Fruit fly (Drosophila melanogaster) whole organism, embryonic: ENCODE data around the gene CG11898.

ENCODE experiments used
- Asciz ChIP-seq: fragments of 200-800 bp; sonication (Bioruptor generic); optimal IDR thresholded peaks from 2 replicates; lab custom pipeline; 2017; ENCODE audit warnings: missing biosample characterization, mild to moderate bottlenecking, missing genetic modification characterization, missing genetic modification reagents
- Atf-2 ChIP-seq: fragments of 200-800 bp; sonication (Bioruptor generic); optimal IDR thresholded peaks from 2 replicates; lab custom pipeline; 2016; ENCODE audit warnings: missing biosample characterization, missing genetic modification characterization
- BEAF-32 ChIP-seq: fragments of 200-800 bp; sonication (Bioruptor generic); optimal IDR thresholded peaks from 3 replicates; lab custom pipeline; 2017; ENCODE audit warnings: missing biosample characterization, missing genetic modification characterization, mild to moderate bottlenecking, moderate library complexity, missing genetic modification reagents
- CG11695 ChIP-seq: fragments of 200-800 bp; sonication (Bioruptor generic); IDR thresholded peaks from 3 replicates; pipeline ENCODE4 v1.3.6; 2022; ENCODE audit warnings: missing biosample characterization, missing genetic modification characterization
- CG13894 ChIP-seq: fragments of 200-800 bp; sonication (Bioruptor generic); optimal IDR thresholded peaks from 3 replicates; lab custom pipeline; 2018; ENCODE audit warnings: missing biosample characterization, mild to moderate bottlenecking, missing genetic modification characterization, moderate library complexity
- CG14667 ChIP-seq: fragments of 200-800 bp; sonication (Bioruptor generic); IDR thresholded peaks from 2 replicates; pipeline ENCODE4 v1.3.6; 2022; ENCODE audit warnings: missing biosample characterization, missing genetic modification characterization
- CG14965 ChIP-seq: fragments of 200-800 bp; sonication (Bioruptor generic); optimal IDR thresholded peaks from 2 replicates; lab custom pipeline; 2016; ENCODE audit warnings: missing biosample characterization, missing genetic modification characterization, borderline replicate concordance
- CG15011 ChIP-seq: fragments of 200-800 bp; sonication (Bioruptor generic); optimal IDR thresholded peaks from 3 replicates; lab custom pipeline; 2018; ENCODE audit warnings: missing biosample characterization, mild to moderate bottlenecking, missing genetic modification characterization
- CG1529 ChIP-seq: fragments of 200-800 bp; sonication (Bioruptor generic); optimal IDR thresholded peaks from 3 replicates; lab custom pipeline; 2018; ENCODE audit warnings: missing biosample characterization, missing genetic modification characterization
- CG15601 ChIP-seq: fragments of 200-800 bp; sonication (Bioruptor generic); optimal IDR thresholded peaks from 3 replicates; lab custom pipeline; 2019; ENCODE audit warnings: missing biosample characterization, mild to moderate bottlenecking, missing genetic modification characterization, moderate library complexity
- CG16813 ChIP-seq: fragments of 200-800 bp; sonication (Bioruptor generic); IDR thresholded peaks from 3 replicates; pipeline ENCODE4 v1.3.6; 2022; ENCODE audit warnings: missing biosample characterization, missing genetic modification characterization; ENCODE audit not compliant: partially characterized antibody
- CG17829 ChIP-seq: fragments of 200-800 bp; optimal IDR thresholded peaks from 2 replicates; lab custom pipeline; 2019; ENCODE audit warnings: missing biosample characterization, mild to moderate bottlenecking, missing genetic modification characterization, moderate library complexity
- CG18476 ChIP-seq: fragments of 200-800 bp; sonication (Bioruptor generic); optimal IDR thresholded peaks from 2 replicates; lab custom pipeline; 2016; ENCODE audit warnings: missing biosample characterization, mild to moderate bottlenecking, missing genetic modification characterization
- CG18619 ChIP-seq: fragments of 200-800 bp; sonication (Bioruptor generic); optimal IDR thresholded peaks from 3 replicates; lab custom pipeline; 2017; ENCODE audit warnings: missing biosample characterization, mild to moderate bottlenecking, missing genetic modification characterization
- CG18764 ChIP-seq: fragments of 200-800 bp; sonication (Bioruptor generic); optimal IDR thresholded peaks from 3 replicates; lab custom pipeline; 2016; ENCODE audit warnings: missing biosample characterization, missing genetic modification characterization
- CG2120 ChIP-seq: fragments of 200-800 bp; sonication (Bioruptor generic); optimal IDR thresholded peaks from 3 replicates; lab custom pipeline; 2016; ENCODE audit warnings: missing biosample characterization, missing genetic modification characterization
- CG32772 ChIP-seq: fragments of 200-800 bp; sonication (Bioruptor generic); IDR thresholded peaks from 2 replicates; pipeline ENCODE4 v1.3.6; 2022; ENCODE audit warnings: missing biosample characterization, missing genetic modification characterization
- CG33557 ChIP-seq: fragments of 200-800 bp; sonication (Bioruptor generic); optimal IDR thresholded peaks from 2 replicates; lab custom pipeline; 2019; ENCODE audit warnings: missing biosample characterization, mild to moderate bottlenecking, missing genetic modification characterization, moderate library complexity
- CG4404 ChIP-seq: fragments of 200-800 bp; sonication (Bioruptor generic); IDR thresholded peaks from 2 replicates; pipeline ENCODE4 v1.3.6; 2022; ENCODE audit warnings: missing biosample characterization, missing genetic modification characterization
- CG5245 ChIP-seq: fragments of 200-800 bp; sonication (Bioruptor generic); optimal IDR thresholded peaks from 3 replicates; lab custom pipeline; 2016; ENCODE audit warnings: missing biosample characterization, missing genetic modification characterization
- CG7928 ChIP-seq: fragments of 200-800 bp; sonication (Bioruptor generic); optimal IDR thresholded peaks from 2 replicates; lab custom pipeline; 2017; ENCODE audit warnings: missing biosample characterization, mild to moderate bottlenecking, missing genetic modification characterization
- D ChIP-seq, 2 experiments: fragments of 200-800 bp in 1 of 2; fragments of >200 bp in 1 of 2; sonication (Bioruptor generic) in 1 of 2; optimal IDR thresholded peaks; 2 replicates in 1 of 2; 3 replicates in 1 of 2; lab custom pipeline; 2017; ENCODE audit warnings: mild to moderate bottlenecking in 1 of 2, missing biosample characterization in 1 of 2, missing genetic modification characterization in 1 of 2, missing genetic modification reagents in 1 of 2
- HHEX ChIP-seq: fragments of 200-800 bp; sonication (Bioruptor generic); optimal IDR thresholded peaks from 3 replicates; lab custom pipeline; 2017; ENCODE audit warnings: missing biosample characterization, mild to moderate bottlenecking, missing genetic modification characterization, missing genetic modification reagents
- Hmx ChIP-seq: fragments of 200-800 bp; sonication (Bioruptor generic); optimal IDR thresholded peaks from 2 replicates; lab custom pipeline; 2016; ENCODE audit warnings: missing biosample characterization, missing genetic modification characterization
- Hr51 ChIP-seq, 2 experiments: fragments of 200-800 bp; sonication (Bioruptor generic); optimal IDR thresholded peaks; 2 replicates in 1 of 2; 3 replicates in 1 of 2; lab custom pipeline; 2016 to 2018; ENCODE audit warnings: missing biosample characterization in 2 of 2, missing genetic modification characterization in 2 of 2, mild to moderate bottlenecking in 1 of 2, moderate library complexity in 1 of 2
- Kr ChIP-seq: fragments of 200-800 bp; sonication (Bioruptor generic); optimal IDR thresholded peaks from 2 replicates; lab custom pipeline; 2017; ENCODE audit warnings: missing biosample characterization, mild to moderate bottlenecking, missing genetic modification characterization
- NfI ChIP-seq: fragments of 200-800 bp; sonication (Bioruptor generic); optimal IDR thresholded peaks from 3 replicates; lab custom pipeline; 2018; ENCODE audit warnings: missing biosample characterization, mild to moderate bottlenecking, missing genetic modification characterization, moderate library complexity
- Rx ChIP-seq: fragments of 200-800 bp; sonication (Bioruptor generic); IDR thresholded peaks from 2 replicates; pipeline ENCODE4 v1.3.6; 2022; ENCODE audit warnings: missing biosample characterization, missing genetic modification characterization
- Sin3A ChIP-seq: fragments of >200 bp; optimal IDR thresholded peaks from 2 replicates; lab custom pipeline; 2018
- Sox102F ChIP-seq: fragments of 200-800 bp; sonication (Bioruptor generic); optimal IDR thresholded peaks from 2 replicates; lab custom pipeline; 2018; ENCODE audit warnings: missing biosample characterization, mild to moderate bottlenecking, missing genetic modification characterization, moderate library complexity
- Sry-β ChIP-seq: fragments of 200-800 bp; sonication (Bioruptor generic); optimal IDR thresholded peaks from 2 replicates; lab custom pipeline; 2018; ENCODE audit warnings: missing biosample characterization, mild to moderate bottlenecking, missing genetic modification characterization, moderate library complexity
- bab2 ChIP-seq: fragments of 200-800 bp; sonication (Bioruptor generic); optimal IDR thresholded peaks from 2 replicates; lab custom pipeline; 2016; ENCODE audit warnings: missing biosample characterization, missing genetic modification characterization
- corto ChIP-seq: fragments of 200-800 bp; sonication (Bioruptor generic); optimal IDR thresholded peaks from 2 replicates; lab custom pipeline; 2016; ENCODE audit warnings: missing biosample characterization, mild to moderate bottlenecking, missing genetic modification characterization, moderate library complexity
- dmrt11E ChIP-seq: fragments of 200-800 bp; sonication (Bioruptor generic); optimal IDR thresholded peaks from 3 replicates; lab custom pipeline; 2018; ENCODE audit warnings: missing biosample characterization, mild to moderate bottlenecking, missing genetic modification characterization, moderate library complexity
- fd3F ChIP-seq: fragments of 200-800 bp; sonication (Bioruptor generic); optimal IDR thresholded peaks from 2 replicates; lab custom pipeline; 2018; ENCODE audit warnings: missing biosample characterization, mild to moderate bottlenecking, missing genetic modification characterization, moderate library complexity
- fd64A ChIP-seq: fragments of 200-800 bp; sonication (Bioruptor generic); optimal IDR thresholded peaks from 3 replicates; lab custom pipeline; 2018; ENCODE audit warnings: missing biosample characterization, mild to moderate bottlenecking, missing genetic modification characterization
- gem ChIP-seq: fragments of 200-800 bp; sonication (Bioruptor generic); optimal IDR thresholded peaks from 2 replicates; lab custom pipeline; 2019; ENCODE audit warnings: missing biosample characterization, mild to moderate bottlenecking, missing genetic modification characterization, moderate library complexity
- gt ChIP-seq: fragments of 200-800 bp; sonication (Bioruptor generic); IDR thresholded peaks from 2 replicates; pipeline ENCODE4 v1.3.6; 2022; ENCODE audit warnings: missing biosample characterization, missing genetic modification characterization
- knrl ChIP-seq: fragments of 200-800 bp; sonication (Bioruptor generic); IDR thresholded peaks from 3 replicates; pipeline ENCODE4 v1.3.6; 2022; ENCODE audit warnings: missing biosample characterization, missing genetic modification characterization; ENCODE audit not compliant: partially characterized antibody
- lab ChIP-seq: fragments of 200-800 bp; sonication (Bioruptor generic); optimal IDR thresholded peaks from 3 replicates; lab custom pipeline; 2017; ENCODE audit warnings: missing biosample characterization, missing genetic modification characterization, mild to moderate bottlenecking, moderate library complexity, missing genetic modification reagents
- mld ChIP-seq: fragments of 200-800 bp; sonication (Bioruptor generic); IDR thresholded peaks from 3 replicates; pipeline ENCODE4 v1.3.6; 2022; ENCODE audit warnings: missing biosample characterization, missing genetic modification characterization; ENCODE audit not compliant: partially characterized antibody
- odd ChIP-seq: fragments of 200-800 bp; sonication (Bioruptor generic); optimal IDR thresholded peaks from 2 replicates; lab custom pipeline; 2017; ENCODE audit warnings: missing biosample characterization, mild to moderate bottlenecking, missing genetic modification characterization
- p53 ChIP-seq: fragments of 200-800 bp; sonication (Bioruptor generic); optimal IDR thresholded peaks from 2 replicates; lab custom pipeline; 2016; ENCODE audit warnings: missing biosample characterization, missing genetic modification characterization
- pb ChIP-seq: fragments of 200-800 bp; sonication (Bioruptor generic); optimal IDR thresholded peaks from 3 replicates; lab custom pipeline; 2016; ENCODE audit warnings: missing biosample characterization, missing genetic modification characterization
- pnt ChIP-seq: fragments of 200-800 bp; sonication (Bioruptor generic); optimal IDR thresholded peaks from 3 replicates; lab custom pipeline; 2016; ENCODE audit warnings: missing biosample characterization, missing genetic modification characterization
- tio ChIP-seq: fragments of 200-800 bp; sonication (Bioruptor generic); optimal IDR thresholded peaks from 2 replicates; lab custom pipeline; 2017; ENCODE audit warnings: missing biosample characterization, missing genetic modification characterization, inconsistent platforms
- yki ChIP-seq: fragments of >200 bp; optimal IDR thresholded peaks from 3 replicates; lab custom pipeline; 2018

Gene CG11898

DNA sequence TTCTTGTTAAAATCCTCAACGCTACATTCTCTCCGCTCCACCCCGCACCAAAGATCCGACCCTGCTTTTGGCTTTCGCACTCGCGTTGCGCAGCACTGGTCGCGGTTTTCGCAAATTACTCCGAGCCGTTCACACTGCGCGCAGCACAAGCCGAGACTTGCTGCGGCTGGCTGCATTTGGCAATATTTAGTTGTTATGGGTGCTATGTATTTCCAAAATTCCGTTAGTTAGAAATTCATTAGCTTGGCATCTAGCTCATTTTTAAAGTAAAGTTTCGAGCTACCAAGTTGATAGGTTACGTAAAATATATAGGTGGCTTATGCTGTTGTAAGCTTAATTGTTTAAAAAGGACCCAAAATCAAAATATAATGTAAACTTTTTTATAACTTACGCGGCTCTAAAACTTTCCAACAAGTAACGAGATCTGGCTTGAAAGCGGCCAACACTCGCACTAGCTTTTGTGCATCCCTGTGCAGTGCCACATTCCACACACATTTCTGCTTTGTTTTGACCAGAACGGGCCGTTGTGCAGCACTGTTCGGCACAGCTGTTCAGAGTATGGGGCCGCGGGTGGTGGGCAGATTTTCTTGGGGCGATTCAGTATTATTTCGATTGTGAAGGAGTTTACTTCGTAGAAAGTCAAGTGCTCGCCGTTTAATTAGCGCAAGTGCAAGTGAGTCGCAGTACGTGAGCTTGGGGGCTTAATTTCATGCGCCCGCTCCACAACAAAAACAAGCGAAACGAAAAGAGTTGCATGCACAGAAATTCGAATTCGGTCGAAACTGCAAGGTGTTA lies 42.4 kb upstream of the CG11898 start, which contains the start of the genes yem and Ctl2 (continued):
- TF ChIP-seq CG18619 (peak; percentile 79), NfI (GFP tag; lab: Kevin White, UChicago) (peak; percentile 44), tio (GFP tag; lab: Kevin White, UChicago) (no peak), CG18764 (GFP tag; lab: Kevin White, UChicago) (peak; percentile 43), CG1529 (peak; percentile 37), CG13894 (tag; lab: Kevin White, UChicago) (peak; percentile 1), odd (GFP tag; lab: Kevin White, UChicago) (no peak), CG4404 (GFP tag; lab: Robert Waterston, UW) (peak; percentile 65), CG15601 (tag; lab: Kevin White, UChicago) (peak; percentile 43), fd3F (GFP tag; lab: Kevin White, UChicago) (peak; percentile 10), yki (lab: Kevin White, UChicago) (no peak), CG11695 (no peak), pb (peak; percentile 62), Asciz (GFP tag; lab: Kevin White, UChicago) (no peak), CG2120 (GFP tag; lab: Kevin White, UChicago) (peak; percentile 92), CG33557 (no peak), gt (GFP tag; lab: Robert Waterston, UW) (no peak; the same call in 1 of the 2 replicates), mld (GFP tag; lab: Robert Waterston, UW) (peak; percentile 39; the same call in 1 of the 3 replicates), Rx (GFP tag; lab: Robert Waterston, UW) (peak; percentile 18), CG5245 (GFP tag; lab: Kevin White, UChicago) (peak; percentile 60), CG7928 (GFP tag; lab: Kevin White, UChicago) (peak; percentile 95), Hmx (GFP tag; lab: Kevin White, UChicago) (no peak), gem (peak; percentile 71), Hr51 (GFP tag; optimal IDR thresholded peaks at IDR 0.05; lab: Kevin White, UChicago) (peak; percentile 58 to 86), CG15011 (GFP tag; lab: Kevin White, UChicago) (peak; percentile 54), CG18476 (peak; percentile 76), CG14965 (GFP tag; lab: Kevin White, UChicago) (peak; percentile 42), BEAF-32 (GFP tag; lab: Kevin White, UChicago) (peak; percentile 50), fd64A (GFP tag; lab: Kevin White, UChicago) (no peak), knrl (no peak; the same call in 2 of the 3 replicates), lab (GFP tag; lab: Kevin White, UChicago) (peak; percentile 62), p53 (GFP tag; lab: Kevin White, UChicago) (peak; percentile 63), D (optimal IDR thresholded peaks at IDR 0.05; lab: Kevin White, UChicago) (no peak), D (GFP tag; optimal IDR thresholded peaks at IDR 0.05; lab: Kevin White, UChicago) (peak; percentile 50), bab2 (GFP tag; lab: Kevin White, UChicago) (peak; percentile 81), CG14667 (GFP tag; lab: Robert Waterston, UW) (peak; percentile 62), Kr (GFP tag; lab: Kevin White, UChicago) (no peak), Sox102F (peak; percentile 59), CG32772 (0 out of 2 replicates have a peak, but pooled peaks have one; percentile 36), Sin3A (lab: Kevin White, UChicago) (peak; percentile 97), CG17829 (tag; lab: Kevin White, UChicago) (peak; percentile 72), pnt (GFP tag; lab: Kevin White, UChicago) (peak; percentile 81), Sry-β (peak; percentile 93), dmrt11E (tag; lab: Kevin White, UChicago) (peak; percentile 53), CG16813 (peak; percentile 7; the same call in 1 of the 3 replicates), Atf-2 (peak; percentile 80), corto (GFP tag; lab: Kevin White, UChicago) (no peak), HHEX (GFP tag; lab: Kevin White, UChicago) (no peak)
